Worm (Caenorhabditis elegans): ENCODE results near the gene D1005.10.

DNA sequence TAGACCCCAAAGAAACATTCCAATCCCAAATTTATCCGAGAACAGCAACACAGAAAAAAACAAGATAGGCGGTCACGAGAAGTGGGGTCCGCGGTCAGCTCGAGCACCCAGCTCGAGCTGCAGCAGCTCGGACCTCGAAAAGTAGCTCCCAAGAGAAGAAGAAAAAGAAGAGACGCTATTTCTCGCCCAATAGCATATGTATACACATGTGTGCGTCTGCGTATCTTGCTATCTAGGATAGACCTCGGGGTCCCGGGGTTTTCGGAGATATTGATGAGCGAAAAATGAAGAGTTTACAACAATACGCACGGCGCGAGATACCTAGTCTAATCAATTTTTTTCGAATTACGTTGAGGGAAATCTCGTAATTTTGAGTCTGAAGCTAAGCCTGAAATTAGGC is 36.1 kb upstream of the D1005.10 start:
- TF ChIP-seq med-1 (GFP tag; optimal IDR thresholded peaks at IDR 0.05; ENCODE audit: insufficient read depth) (no peak), ztf-29 (GFP tag; IDR thresholded peaks at IDR 0.05) (no peak), ref-1 (GFP tag; conservative IDR thresholded peaks at IDR 0.05) (no peak), cog-1 (tag; optimal IDR thresholded peaks at IDR 0.05) (no peak)

Measured in whole organism, midembryonic.